Fruit fly (Drosophila melanogaster) Kc167 (cell line): ENCODE results near the gene Peritrophin-15a.

Experiments
- Myc ChIP-seq: fragments of >200 bp; optimal IDR thresholded peaks from 2 replicates; lab custom pipeline; 2017; ENCODE audit warnings: missing external identifiers
- Sin3A ChIP-seq: fragments of >200 bp; optimal IDR thresholded peaks from 2 replicates; lab custom pipeline; 2018; ENCODE audit warnings: missing external identifiers
- h ChIP-seq: fragments of >200 bp; optimal IDR thresholded peaks from 3 replicates; lab custom pipeline; 2018; ENCODE audit warnings: missing external identifiers
- insv ChIP-seq: fragments of >200 bp; optimal IDR thresholded peaks from 3 replicates; lab custom pipeline; 2018; ENCODE audit warnings: missing external identifiers
- psq ChIP-seq: fragments of >200 bp; optimal IDR thresholded peaks from 2 replicates; lab custom pipeline; 2017; ENCODE audit warnings: missing external identifiers
- ttk ChIP-seq: sonication (Bioruptor generic); optimal IDR thresholded peaks from 2 replicates; lab custom pipeline; 2017; ENCODE audit warnings: missing external identifiers

The Peritrophin-15a gene

DNA sequence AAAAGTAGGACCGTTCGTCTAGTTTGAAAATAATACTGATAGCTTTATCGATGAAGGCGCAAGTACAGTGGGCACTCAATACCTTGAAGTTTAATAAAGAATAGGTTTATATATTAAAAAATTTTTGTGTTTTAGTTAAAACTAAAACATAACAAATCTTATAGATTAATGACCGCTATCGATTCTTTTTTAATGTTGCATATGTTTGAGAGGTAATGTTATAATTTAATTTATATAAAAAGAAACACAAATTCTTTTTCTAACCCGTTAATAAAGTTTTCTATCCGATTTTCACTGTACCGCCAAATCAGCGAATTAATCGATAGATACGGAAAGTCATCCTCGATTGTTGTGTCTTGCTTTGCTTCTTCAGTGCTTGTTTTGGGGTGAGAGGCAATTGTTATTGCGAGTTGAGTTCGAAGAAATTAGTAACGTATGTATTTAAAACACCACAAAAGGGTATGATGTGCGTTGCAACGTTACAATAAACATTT is 11.7 kb downstream of the Peritrophin-15a start, which contains the start of the genes Dad1 and CG13384:
Gene Dad1 (minus strand): TSS at position 30 of the 494 bp plus-strand sequence.
Gene CG13384 (plus strand): TSS at position 348 of the 494 bp plus-strand sequence.
- no peak for TF ChIP-seq insv (lab: Kevin White, UChicago)
- no peak for TF ChIP-seq ttk (lab: Kevin White, UChicago)
- no peak for TF ChIP-seq Myc (lab: Kevin White, UChicago)
- TF ChIP-seq psq (lab: Kevin White, UChicago) = no peak
- TF ChIP-seq Sin3A = no peak
- TF ChIP-seq h (lab: Kevin White, UChicago) = no peak

DNA sequence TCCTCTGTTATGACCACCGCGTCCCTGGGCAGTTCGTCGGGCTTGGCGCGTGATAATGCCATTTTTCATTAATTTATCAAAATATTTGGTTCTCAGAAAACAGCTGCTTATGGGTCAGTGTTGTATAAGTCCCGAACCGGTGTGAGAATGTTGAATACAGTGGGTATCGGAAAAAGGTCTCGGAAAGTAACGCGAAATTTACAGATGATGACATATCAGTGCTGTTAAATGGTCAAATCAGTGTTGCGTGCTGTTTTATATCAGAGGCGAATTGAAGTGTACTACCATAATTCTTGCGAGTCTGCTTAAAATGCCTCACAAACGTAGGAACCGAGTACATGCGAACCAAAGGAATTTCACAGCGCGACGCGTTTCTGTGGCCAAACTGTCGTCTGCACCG is 13.2 kb downstream of the Peritrophin-15a start, which contains the start of the genes CG13392 and Rcd4:
Gene CG13392 (minus strand): TSS at position 162 of the 400 bp plus-strand sequence.
Gene Rcd4 (plus strand): TSS at position 216 of the 400 bp plus-strand sequence.
- TF ChIP-seq Myc (lab: Kevin White, UChicago) = no peak
- TF ChIP-seq h (lab: Kevin White, UChicago) = no peak
- TF ChIP-seq ttk (lab: Kevin White, UChicago) = no peak
- no peak for TF ChIP-seq psq (lab: Kevin White, UChicago)
- no peak for TF ChIP-seq insv (lab: Kevin White, UChicago)
- TF ChIP-seq Sin3A = no peak

DNA sequence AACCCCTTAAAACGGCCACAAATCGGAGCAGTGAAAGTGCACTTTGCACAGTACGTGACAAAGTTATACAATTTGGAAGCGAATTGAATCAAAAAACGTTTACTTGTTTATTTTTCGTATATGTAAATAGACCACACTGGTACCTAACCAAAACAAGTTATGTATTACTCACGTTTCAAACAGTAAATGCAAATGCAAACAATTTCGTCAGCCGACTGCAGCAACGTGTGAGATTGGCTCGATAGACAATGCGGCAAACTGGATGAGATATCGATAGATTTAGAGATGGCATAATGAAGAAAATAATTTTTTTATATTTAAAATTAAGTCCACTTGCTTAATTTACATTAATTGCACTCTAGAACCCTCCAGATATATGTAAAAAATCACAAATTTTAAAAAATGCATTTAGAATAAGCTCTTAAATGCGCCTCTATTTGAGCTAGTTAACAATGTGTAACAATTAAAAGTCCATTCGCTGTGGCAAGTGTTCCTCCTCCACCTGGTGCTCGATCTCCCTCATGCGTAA is 14.3 kb downstream of the Peritrophin-15a start, which contains the start of gene AlaRS:
Gene AlaRS (minus strand): TSS at position 257 of the 529 bp plus-strand sequence.
- no peak for TF ChIP-seq Sin3A
- no peak for TF ChIP-seq h (lab: Kevin White, UChicago)
- TF ChIP-seq psq (lab: Kevin White, UChicago) = no peak
- TF ChIP-seq insv (lab: Kevin White, UChicago) = no peak
- TF ChIP-seq ttk (lab: Kevin White, UChicago) = no peak
- TF ChIP-seq Myc (lab: Kevin White, UChicago) = no peak

DNA sequence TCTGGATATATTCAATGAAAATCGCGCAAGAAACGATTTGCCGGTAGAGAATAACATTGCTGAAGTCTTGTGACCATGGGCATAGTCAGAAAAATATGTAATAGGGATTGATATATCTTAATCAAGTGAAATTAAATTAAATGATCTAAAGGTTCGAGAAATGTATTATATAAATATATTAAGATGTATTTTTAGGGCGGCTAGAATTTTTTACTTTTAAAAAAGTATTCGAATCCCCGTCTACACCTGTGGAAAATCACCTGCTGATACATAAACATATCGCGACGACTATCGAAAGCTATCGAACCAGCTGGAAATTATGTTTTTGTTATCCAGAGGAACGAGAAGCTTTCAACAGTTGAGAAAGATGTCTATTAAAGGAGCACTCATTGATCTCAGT is 19.2 kb downstream of the Peritrophin-15a start, which contains the start of the genes CG13390 and CG17294:
Gene CG13390 (minus strand): TSS at position 81 of the 400 bp plus-strand sequence.
Gene CG17294 (plus strand): TSS at position 319 of the 400 bp plus-strand sequence.
- TF ChIP-seq Sin3A (no peak), ttk (lab: Kevin White, UChicago) (no peak), Myc (lab: Kevin White, UChicago) (no peak), insv (lab: Kevin White, UChicago) (no peak), h (lab: Kevin White, UChicago) (no peak), psq (lab: Kevin White, UChicago) (no peak)

DNA sequence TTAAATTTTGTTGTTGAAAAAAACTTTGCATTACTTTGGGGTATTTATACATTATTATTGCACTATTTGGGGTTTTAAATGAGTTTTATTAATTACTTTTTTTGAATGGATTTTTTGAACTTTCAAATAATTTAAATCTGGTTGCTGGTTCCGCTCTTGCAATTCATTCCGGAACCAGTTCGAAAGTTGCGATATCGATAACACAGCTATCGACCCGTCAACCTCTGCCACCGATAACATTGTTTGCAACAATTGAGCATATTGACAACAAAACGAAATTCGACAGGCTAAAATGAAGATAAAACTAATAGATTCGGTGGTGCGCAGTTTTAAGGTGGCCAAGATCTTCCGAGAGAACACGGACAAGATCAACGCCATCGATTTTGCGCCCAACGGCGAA is 21.7 kb downstream of the Peritrophin-15a start, which contains the start of gene Wdr82:
Gene Wdr82 (plus strand): TSS at position 227 of the 400 bp plus-strand sequence.
- TF ChIP-seq psq (lab: Kevin White, UChicago) (no peak), insv (lab: Kevin White, UChicago) (no peak)

DNA sequence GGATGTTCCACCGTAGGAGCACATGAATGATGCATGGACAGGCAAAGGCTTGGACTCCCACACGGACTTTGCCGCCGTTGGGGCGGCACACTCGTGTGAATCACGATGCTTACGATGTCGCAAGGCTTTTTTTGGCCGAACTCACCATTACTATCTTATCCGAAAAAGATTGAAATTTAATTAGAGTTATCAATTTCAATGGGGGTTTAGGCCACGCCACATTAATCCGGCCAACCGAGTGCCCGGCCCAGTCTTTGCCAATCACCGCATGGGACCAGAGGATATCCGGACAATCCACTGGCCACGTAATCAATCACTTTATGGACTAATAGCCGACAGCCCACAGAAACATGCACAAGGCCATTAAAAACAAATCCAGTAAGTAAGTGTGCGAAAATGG is 23.6 kb downstream of the Peritrophin-15a start:
- TF ChIP-seq h (lab: Kevin White, UChicago) (no peak), Myc (lab: Kevin White, UChicago) (no peak), Sin3A (no peak), psq (lab: Kevin White, UChicago) (no peak), ttk (lab: Kevin White, UChicago) (no peak), insv (lab: Kevin White, UChicago) (no peak)

DNA sequence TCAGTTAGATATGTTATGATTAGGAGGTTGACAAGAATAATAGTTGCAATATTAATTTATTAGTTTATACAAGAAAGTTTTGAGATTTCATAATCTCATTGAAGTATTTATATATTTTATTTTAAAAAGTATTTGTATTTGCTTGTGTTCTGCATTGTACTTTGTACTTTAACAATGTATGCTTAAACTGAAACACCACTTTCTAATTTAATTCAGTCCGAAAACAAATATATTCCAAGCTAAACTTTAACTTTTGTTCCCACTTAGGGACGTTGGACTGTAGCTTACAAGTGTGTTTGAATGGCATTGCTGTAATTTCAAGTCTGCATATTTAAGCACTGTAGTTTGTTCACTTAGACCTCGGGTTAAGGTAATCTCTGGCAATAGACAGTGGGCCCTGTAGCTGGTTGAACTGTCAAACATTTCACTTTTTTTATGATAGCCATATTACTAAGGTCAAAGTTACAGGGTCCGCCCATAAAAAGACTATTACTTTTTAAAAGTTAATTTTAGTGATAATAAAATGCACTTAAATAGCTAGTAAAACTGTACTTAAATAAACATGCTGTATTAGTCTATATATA is 24.4 kb downstream of the Peritrophin-15a start:
- TF ChIP-seq Sin3A = no peak
- TF ChIP-seq ttk (lab: Kevin White, UChicago) = no peak
- TF ChIP-seq Myc (lab: Kevin White, UChicago) = no peak
- TF ChIP-seq insv (lab: Kevin White, UChicago) = no peak
- TF ChIP-seq h (lab: Kevin White, UChicago) = no peak
- TF ChIP-seq psq (lab: Kevin White, UChicago) = no peak

DNA sequence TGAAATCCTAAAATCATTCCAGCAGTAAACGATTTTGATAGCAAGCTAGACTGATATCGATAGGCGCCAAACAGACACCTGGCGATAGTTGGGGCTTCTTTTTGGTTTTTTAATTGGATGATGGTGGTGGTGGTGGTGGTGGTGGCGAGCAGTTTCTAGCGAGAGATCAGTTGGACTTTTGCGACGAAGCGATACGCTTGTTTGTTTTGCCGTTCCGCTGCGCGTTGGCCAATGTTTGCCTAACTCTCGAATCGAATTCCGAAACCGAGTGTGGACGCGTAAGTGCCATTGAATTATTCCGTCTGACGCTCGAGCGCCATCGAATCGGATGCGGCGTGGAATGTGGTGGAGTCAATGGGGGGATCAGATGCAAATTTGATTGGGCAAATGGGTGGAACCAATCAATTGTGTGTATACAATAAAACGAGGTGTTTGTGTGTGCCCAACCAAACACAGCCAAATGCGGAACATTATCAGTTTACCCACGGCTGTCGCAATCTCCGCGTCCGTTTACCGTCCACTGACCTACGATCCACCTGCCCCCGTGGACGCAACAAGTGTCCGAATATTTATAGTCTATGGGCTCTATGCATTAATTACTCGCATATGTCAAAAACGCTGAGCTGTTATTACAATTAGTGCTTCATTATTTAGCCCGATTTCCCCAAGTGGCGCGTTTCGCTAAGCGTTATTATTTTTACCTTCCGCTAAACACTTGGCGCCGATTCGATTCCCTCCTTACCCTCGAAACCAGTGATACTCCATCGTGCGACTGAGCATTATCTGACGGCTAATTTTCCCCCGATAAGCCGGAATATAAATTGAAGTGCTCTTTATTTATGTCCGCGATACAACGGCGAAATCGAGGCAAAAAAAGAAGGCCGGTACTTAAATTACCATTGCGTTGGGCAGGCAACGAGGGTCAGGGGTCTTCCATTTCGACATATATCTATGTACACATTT is 25.3 kb downstream of the Peritrophin-15a start, which contains the start of gene CG17292:
Gene CG17292 (plus strand): TSS at position 91 of the 963 bp plus-strand sequence.
- TF ChIP-seq insv (lab: Kevin White, UChicago) = no peak
- no peak for TF ChIP-seq ttk (lab: Kevin White, UChicago)
- TF ChIP-seq Myc (lab: Kevin White, UChicago) = no peak
- no peak for TF ChIP-seq psq (lab: Kevin White, UChicago)
- no peak for TF ChIP-seq h (lab: Kevin White, UChicago)
- no peak for TF ChIP-seq Sin3A

DNA sequence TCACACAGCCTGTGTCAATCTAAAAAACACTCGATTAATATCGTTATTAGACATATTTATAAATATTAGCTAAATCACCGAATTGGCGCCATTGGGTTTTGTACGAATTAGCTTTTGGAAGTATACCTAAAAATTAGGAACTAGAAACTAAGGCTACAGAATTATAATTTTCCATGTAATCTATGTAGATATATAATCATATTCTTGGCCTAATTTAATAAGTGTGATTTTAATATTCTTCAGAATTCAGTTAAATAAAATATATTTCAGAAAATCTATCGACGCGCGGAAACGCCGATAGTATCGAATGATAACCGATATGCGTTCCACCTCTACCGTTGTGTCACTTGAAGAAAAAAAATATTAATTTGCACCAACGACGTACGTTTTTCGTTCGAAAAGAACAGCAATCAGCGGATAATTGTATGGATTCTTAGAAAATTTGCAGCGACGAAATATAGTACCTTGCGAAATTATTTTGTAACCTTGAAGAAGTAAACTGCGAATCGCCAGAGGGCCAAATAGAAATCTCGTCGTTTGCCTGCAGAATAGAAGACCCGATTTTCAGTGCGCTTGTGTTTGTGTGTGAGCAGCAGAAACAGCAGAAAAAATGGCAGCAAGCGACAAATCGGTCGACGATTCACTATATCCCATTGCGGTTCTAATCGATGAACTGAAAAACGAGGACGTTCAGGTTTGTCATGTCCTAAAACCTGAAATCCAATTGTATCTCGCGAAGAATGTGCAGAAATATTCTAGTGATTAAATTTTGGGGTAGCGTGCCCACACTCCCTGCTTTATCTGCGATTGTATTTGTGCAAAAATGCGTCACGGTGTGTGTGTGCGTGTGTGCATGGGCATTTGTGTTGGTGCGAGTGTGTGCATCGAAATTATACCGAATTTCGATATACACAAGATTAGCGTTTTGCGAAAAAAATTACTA is 29.9 kb downstream of the Peritrophin-15a start, which contains the start of gene Pp2A-29B:
Gene Pp2A-29B (plus strand): TSS at position 338 of the 943 bp plus-strand sequence.
- TF ChIP-seq Myc (lab: Kevin White, UChicago) (no peak), psq (lab: Kevin White, UChicago) (no peak)
